Worm (Caenorhabditis elegans): ENCODE measurements around the gene rig-3.

- TF ChIP-seq pha-4 (tag; optimal IDR thresholded peaks at IDR 0.05) (no peak), ama-1 (optimal IDR thresholded peaks at IDR 0.05) (no peak), pqm-1 (tag; optimal IDR thresholded peaks at IDR 0.05) (no peak), fos-1 (tag; optimal IDR thresholded peaks at IDR 0.05) (no peak), skn-1 (tag; optimal IDR thresholded peaks at IDR 0.05) (no peak), nhr-43 (tag; optimal IDR thresholded peaks at IDR 0.05; ENCODE audit: poor library complexity, severe bottlenecking) (no peak), lsy-12 (tag; optimal IDR thresholded peaks at IDR 0.05) (no peak), tbx-2 (tag; optimal IDR thresholded peaks at IDR 0.05) (no peak), ztf-11 (tag; optimal IDR thresholded peaks at IDR 0.05) (no peak)
Measured at ce11 chrX:6899848-6900247, 46.4 kb downstream of the rig-3 start, which contains the start of gene F14B8.4.
